Fruit fly (Drosophila melanogaster) whole organism, larva: ENCODE results near the gene Moe.
A peak's percentile ranks its signal among the peaks of the same experiment; 100 is the strongest.

ENCODE experiments used
- noc ChIP-seq: fragments of 200-800 bp; sonication (Bioruptor generic); optimal IDR thresholded peaks from 3 replicates; lab custom pipeline; 2019; ENCODE audit warnings: missing biosample characterization, mild to moderate bottlenecking, missing genetic modification characterization, moderate library complexity

The Moe gene

DNA sequence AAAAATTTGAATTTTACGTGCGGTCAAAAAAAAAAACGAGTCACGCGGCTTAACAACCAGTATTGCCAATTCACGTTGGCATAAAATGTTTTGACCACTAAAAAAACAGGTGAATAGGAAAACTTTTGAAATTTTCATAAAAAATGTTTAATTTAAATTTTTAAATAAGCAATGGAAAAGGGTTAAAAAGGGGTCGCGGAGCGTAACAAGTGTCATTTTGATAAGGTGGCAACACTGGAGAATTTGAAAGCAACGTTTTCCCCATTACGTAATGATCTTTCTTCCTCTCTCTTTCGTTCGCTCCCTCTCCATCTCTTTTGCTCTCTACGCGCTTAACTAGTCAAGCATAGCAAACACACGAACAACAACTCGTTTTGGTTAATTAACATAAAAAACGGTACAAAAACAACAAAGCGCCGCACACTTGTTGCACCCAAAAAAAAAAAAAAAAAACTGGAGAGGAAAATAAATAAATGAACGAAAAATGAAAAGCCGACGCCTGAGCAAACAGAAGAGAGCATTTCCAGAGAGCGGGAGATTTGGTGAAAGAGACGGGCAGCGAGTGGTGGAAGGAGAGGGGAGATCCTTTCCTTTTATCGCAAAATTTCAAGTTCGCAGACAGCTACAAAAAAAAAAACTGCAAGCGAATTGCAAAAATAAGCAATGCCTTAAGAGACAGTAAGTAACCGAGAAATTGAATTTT, 3.7 kb downstream of the Moe start:
- peak; percentile 78 for TF ChIP-seq noc (tag; lab: Kevin White, UChicago)

DNA sequence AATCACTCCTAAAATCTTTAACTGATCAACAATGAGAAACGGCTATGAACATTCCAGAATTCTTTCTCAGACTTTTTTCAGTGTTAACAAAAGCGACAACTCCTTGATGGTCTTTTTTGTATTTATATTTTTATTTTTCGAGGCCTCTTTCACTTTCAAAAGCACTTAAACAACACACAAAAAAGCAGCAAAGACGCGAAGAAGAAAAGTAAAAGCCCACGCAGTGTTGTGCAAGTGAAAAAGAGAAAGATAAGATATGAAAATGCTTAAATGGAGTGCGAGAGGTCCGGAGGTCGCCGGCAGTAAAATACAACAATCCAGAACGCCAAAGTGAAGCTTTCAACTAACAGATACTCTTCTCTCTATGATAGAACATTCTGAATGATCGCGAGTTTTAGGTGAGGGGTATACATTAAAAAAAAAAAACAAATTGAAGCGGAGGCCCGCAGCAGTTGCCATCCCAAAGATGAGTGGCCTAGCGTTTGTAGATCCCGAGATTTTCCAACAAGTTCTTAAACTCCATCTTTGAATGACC, 4.7 kb downstream of the Moe start:
- TF ChIP-seq noc (tag; lab: Kevin White, UChicago): no peak

DNA sequence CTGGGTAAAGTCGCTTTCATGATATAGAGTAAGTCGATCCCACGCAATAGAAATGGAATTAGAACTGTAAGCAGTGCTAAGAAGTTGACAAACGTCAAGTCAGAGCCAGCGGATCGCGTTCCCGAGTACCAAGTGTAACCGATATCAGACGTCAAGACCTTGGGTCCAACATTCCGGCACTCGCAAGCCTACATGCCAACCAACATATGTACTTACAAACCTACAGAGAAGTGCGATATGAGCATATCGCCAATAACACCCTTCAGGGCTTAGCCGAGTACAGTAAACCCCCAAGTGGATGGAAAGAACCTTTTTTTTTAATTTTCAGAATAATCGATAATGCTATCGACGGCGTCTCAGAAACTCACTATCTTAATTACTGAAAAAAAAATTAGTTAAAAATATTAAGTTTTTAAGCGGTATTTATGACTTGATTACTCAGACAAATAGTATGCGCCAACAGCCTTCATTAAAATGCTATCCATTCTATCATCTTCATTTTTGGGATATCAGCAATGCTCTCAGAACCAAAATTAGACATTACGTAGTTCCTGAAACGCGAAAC, 5.6 kb downstream of the Moe start:
- peak; percentile 70 for TF ChIP-seq noc (tag; lab: Kevin White, UChicago)

DNA sequence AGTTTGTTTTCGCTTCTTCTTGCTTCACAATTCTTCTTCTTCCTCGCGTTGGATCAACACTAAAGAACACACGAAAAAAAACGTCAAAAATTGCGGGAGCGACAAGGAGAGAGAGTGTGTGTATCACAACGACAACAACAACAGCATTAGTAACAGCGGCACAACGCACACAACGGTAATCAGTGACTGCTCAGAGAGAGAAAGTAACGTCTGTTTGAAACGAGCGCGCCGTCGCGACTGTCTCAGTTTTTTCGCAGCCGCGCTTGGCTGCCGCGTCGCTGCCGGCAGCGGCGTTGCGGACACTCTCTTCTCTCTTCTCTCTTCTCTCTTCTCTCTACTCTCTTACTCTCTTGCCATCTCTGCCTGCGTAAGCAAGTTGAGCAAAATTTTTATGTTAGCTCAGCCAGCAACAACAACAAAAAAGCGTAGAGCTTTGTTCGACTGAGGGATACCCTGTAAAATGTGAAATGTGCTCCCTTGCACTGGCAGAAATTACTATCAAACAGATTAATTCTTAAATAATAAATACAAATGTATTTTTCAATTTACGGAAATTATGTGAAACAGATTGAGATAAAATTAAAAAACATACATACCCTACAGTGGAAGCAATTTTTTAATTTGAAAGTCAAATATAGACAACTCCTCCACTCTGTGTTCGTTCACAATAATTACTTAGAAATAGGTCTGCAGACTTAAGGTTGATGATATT, 6.4 kb downstream of the Moe start:
- peak; percentile 53 for TF ChIP-seq noc (tag; lab: Kevin White, UChicago)

DNA sequence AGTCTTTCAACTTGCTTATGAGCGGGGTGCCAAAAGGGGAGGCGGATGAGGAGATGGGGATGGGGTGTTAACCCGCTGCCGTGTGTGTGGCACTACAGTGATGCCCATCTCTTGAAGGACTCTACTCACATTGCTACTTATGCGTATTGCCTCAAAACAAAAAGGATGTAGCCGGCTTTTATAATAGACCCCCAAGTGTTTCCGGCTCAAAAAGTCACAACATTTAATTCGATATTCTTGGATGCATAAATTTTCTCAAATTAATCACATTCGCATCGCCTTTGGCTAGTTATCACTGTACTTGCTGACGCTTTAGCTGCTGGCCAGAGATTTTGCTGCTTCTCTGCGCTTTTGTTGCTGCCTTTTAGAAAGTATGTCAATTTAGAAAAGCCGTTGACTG, 7.2 kb downstream of the Moe start:
- TF ChIP-seq noc (tag; lab: Kevin White, UChicago): no peak

DNA sequence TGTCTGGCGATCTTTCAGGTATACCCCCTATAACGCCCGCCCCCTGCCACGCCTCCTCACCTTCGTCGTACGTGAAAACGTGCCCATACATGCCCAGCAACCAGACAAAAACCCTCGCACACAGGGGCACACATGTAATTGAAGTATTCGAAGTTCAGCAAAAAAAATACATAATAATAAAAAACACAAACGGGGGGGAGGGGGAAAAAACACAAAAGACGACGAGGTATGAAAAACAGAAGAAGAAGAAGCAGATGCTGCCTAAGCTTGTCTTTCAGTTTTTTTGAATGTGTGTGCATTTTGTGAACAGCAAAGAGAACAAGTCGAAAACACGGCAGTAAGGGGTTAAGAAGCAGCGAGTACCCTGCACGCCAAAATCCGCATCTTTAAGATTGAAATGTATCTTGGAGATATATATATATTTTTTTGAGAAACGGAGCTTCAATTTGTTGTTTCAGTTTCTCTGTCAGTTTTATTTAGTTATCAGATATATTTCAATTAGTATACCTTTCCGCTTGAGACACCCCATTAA, 9.2 kb downstream of the Moe start:
- no peak for TF ChIP-seq noc (tag; lab: Kevin White, UChicago)

DNA sequence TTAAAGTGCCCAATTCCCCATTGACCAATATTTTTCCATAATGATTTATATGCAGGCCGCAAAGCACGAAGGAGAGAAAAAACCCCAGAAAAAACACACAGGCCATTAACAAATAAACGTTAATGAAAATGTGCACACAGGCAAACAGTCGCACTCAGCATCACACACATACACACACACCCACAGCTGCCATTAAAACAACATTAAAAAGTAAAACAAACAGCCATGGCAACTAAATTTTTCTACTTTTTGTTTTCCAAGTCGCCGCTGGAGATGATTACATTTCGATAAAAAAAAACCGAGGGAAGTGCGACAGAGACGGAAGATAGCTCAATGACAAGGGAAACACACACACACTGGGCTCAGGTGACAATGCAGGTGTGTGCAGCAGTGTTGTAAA, 10.7 kb downstream of the Moe start:
- no peak for TF ChIP-seq noc (tag; lab: Kevin White, UChicago)

DNA sequence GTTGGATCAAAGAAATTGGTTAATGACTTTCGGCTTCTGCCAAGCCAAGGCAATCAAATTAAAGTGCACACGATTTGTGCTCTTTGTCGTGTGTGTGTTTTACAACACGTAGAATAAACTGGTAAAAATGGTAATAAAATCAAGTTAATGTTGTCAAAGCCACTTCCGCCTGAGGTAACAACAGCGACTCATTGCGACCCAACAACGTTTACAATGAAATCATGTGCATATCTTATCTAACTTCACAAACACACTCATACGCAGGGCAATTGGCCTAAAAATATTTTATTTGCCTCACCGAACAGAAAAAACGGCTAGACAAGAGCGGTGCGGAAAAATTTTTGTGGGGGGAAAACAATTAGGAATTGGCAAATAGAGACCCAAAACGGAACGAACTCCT, 13.0 kb downstream of the Moe start:
- no peak for TF ChIP-seq noc (tag; lab: Kevin White, UChicago)

DNA sequence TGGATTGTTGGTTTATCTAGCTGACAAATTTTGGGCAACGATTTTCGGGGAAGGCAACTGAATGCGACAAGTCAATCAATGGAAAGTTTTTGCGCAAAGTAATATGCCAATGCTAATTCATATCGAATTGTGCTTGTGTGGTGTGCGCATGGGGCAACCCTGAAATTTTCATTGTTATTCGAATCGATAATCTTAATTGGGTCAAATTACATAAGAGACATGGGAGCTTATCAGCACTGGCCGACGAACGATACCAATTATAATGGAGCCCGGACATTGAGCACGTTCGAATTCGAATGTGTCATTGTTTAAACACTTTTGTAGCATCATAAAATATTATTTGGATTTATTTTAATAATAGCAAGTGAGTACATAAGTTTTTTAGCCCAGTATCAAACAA, 13.5 kb downstream of the Moe start:
- no peak for TF ChIP-seq noc (tag; lab: Kevin White, UChicago)

DNA sequence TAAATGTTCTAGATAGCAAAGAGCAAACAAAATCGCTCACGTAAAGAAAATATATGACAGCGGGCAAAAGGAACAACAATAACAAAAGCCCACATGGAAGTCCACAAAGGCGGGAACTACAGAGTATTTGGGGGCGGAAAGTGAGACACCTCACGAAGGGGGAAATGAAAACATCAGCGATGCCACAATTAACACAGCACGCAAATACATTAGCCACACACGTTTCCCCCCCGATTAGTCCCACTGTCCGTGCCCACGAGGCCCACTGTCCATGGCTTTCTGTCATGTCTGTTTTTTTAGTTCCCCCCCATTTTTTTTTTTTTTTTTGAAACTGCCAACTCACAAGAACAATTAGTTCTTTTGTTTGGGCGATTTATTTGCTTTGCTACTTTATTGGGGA, 14.2 kb downstream of the Moe start:
- TF ChIP-seq noc (tag; lab: Kevin White, UChicago): no peak

DNA sequence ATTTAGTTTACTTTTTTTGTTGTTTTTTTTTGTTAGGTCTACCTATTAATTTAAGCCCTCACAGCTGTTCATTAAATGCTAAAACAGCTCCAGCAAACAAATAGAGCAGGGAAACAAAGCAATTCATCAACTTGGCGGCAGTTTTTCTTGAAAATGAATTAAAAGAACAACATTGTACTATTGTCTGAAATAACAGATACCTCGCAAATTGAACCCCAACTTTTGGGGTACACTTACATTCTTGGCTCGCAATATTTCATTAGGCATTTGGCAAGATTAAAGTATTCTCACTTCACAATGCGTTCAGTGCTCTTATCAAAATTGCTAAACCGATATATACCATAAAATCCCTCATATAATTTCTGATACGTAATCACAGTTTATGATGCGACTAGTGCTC, 14.7 kb downstream of the Moe start:
- TF ChIP-seq noc (tag; lab: Kevin White, UChicago): no peak

DNA sequence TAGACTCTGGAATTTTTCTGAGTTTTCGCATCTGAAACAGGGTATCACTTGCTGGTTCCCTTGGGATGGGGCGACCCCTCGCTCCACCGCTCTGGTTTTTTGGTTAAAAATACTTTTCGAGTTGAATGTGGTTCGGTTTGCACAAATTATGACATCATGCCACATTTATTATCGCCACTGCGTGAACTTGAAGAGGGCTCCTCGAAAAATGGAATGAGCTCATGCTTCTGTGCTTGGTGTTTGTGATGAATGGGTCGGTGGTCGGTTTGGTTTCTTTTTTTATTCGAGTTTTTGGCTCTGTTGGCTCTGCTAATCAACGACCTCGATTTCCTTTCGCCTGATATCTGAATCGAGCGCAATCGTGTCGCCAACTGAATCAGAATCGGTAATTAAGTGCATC, 16.4 kb downstream of the Moe start:
- no peak for TF ChIP-seq noc (tag; lab: Kevin White, UChicago)

DNA sequence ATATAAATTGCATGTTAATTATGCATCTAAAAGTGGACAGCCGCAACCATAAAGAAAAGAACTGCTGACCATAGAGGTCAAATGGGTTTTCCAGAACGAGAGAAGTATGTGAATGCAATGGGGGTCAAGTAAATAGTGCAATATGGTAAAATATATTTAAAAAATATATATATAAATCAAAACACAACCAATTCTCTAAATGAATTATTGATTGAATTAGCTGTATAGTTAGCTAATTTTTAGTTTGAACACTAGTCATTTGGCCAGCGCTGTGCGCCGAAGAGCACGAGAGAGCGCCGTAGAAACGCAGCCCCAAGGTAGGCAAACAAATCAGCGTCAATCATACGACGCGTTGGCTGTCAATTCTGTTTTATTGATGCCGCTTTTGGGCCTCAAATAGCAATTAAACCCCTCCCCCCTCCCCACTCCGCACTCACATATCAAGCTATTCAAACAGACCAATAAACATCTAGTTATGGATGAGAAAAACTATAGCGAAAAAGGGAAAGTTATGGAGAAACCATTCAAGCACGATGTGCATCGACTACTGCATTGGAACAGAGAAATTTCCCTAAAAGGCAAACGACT, 19.1 kb downstream of the Moe start:
- peak; percentile 71 for TF ChIP-seq noc (tag; lab: Kevin White, UChicago)

DNA sequence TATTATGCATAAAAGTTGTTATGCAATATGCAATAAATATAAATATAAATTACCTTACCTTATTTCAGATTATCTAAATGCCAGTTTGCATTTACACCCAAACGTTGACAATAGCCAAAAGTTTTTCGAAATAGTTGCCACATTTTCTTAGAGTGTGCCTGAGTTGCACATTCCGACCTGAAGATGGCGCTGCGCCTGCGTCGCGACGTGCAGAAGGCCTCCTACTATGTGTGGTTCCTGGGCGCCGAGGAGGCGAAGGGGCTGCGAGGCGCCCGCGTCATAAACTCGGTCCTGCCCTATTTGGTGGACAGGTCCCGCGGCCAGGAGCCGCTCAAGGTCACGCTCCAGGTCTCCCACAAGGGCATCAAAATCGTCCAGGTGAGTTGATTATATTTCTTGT, 30.7 kb downstream of the Moe start:
- TF ChIP-seq noc (tag; lab: Kevin White, UChicago): no peak

DNA sequence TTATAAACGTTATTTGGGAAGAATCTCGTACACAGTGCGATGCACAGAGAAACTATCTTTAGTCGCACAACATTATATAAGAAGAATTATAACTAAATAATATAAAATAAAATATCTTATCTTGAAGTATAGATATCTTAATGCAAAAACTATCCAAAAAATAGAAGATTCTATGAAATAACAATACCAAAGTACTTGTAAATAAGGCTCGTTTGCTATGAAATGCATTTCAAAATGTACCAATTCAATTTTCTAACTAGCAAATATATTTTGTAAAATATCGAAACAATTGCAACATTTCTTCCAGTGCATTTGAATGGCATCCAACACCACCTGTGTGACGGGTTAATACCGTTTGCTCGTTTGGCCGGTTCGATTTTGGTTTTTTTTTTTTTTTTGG, 31.9 kb downstream of the Moe start:
- peak; percentile 6 for TF ChIP-seq noc (tag; lab: Kevin White, UChicago)
